Worm (Caenorhabditis elegans) whole organism, L4 larva: ENCODE measurements around the gene asp-17.

Experiments used
- Y75B8A.6 ChIP-seq: fragments of 200-800 bp; sonication (Bioruptor generic); IDR thresholded peaks from 2 replicates; pipeline ENCODE4 v1.3.6; 2022; ENCODE audit warnings: missing genetic modification reagents, missing genetic modification characterization, missing compliant biosample characterization
- aly-2 ChIP-seq: sonication (generic microtip); optimal IDR thresholded peaks from 2 replicates; lab custom pipeline; 2018; ENCODE audit warnings: missing biosample characterization, missing genetic modification characterization
- fkh-10 ChIP-seq: fragments of 150-350 bp; optimal IDR thresholded peaks from 2 replicates; lab custom pipeline; 2014; ENCODE audit warnings: missing biosample characterization, missing genetic modification reagents, missing genetic modification characterization
- fos-1 ChIP-seq: fragments of 150-350 bp; optimal IDR thresholded peaks from 2 replicates; lab custom pipeline; 2014; ENCODE audit warnings: missing biosample characterization, missing genetic modification characterization
- lin-13 ChIP-seq: fragments of 150-350 bp; optimal IDR thresholded peaks from 2 replicates; lab custom pipeline; 2014; ENCODE audit warnings: missing biosample characterization, missing genetic modification reagents, missing genetic modification characterization
- lsy-2 ChIP-seq, 2 experiments: fragments of 150-350 bp in 1 of 2; sonication (generic microtip) in 1 of 2; optimal IDR thresholded peaks; 2 replicates each; lab custom pipeline; 2014 to 2017; ENCODE audit warnings: missing biosample characterization in 2 of 2, missing genetic modification characterization in 2 of 2
- nhr-102 ChIP-seq: sonication (generic microtip); optimal IDR thresholded peaks from 2 replicates; lab custom pipeline; 2016; ENCODE audit warnings: mild to moderate bottlenecking, missing genetic modification characterization, moderate library complexity, missing compliant biosample characterization
- nhr-11 ChIP-seq: fragments of 150-350 bp; optimal IDR thresholded peaks from 2 replicates; lab custom pipeline; 2014; ENCODE audit warnings: missing biosample characterization, missing genetic modification characterization
- nhr-42 ChIP-seq: fragments of 200-800 bp; sonication (Bioruptor generic); IDR thresholded peaks from 2 replicates; pipeline ENCODE4 v1.3.6; 2022; ENCODE audit warnings: missing genetic modification characterization, missing compliant biosample characterization
- saeg-2 ChIP-seq: fragments of 200-800 bp; sonication (Bioruptor generic); IDR thresholded peaks from 2 replicates; pipeline ENCODE4 v1.3.6; 2022; ENCODE audit warnings: missing genetic modification reagents, missing genetic modification characterization, missing compliant biosample characterization
- skn-1 ChIP-seq: fragments of 150-350 bp; optimal IDR thresholded peaks from 2 replicates; lab custom pipeline; 2014; ENCODE audit warnings: missing biosample characterization, missing genetic modification characterization
- snpc-4 ChIP-seq: fragments of 150-350 bp; optimal IDR thresholded peaks from 2 replicates; lab custom pipeline; 2014; ENCODE audit warnings: missing biosample characterization, missing genetic modification characterization
- unc-62 ChIP-seq, 3 experiments: fragments of 150-350 bp in 1 of 3; sonication (generic microtip); optimal IDR thresholded peaks in 2 of 3; peaks in 1 of 3; 1 replicate in 1 of 3; 2 replicates in 2 of 3; lab custom pipeline; 2014 to 2017; ENCODE audit warnings: missing biosample characterization in 3 of 3, missing genetic modification characterization in 3 of 3, missing genetic modification reagents in 3 of 3, missing genotype in 1 of 3
- zfp-2 ChIP-seq: sonication (generic microtip); optimal IDR thresholded peaks from 2 replicates; lab custom pipeline; 2016; ENCODE audit warnings: mild to moderate bottlenecking, missing genetic modification characterization, missing compliant biosample characterization

ce11 chrV:19044753-19045152, 7.6 kb upstream of the asp-17 start, which contains the start of gene asp-15:
- TF ChIP-seq nhr-102 (tag; lab: Kevin White, UChicago) (no peak), lsy-2 (tag; optimal IDR thresholded peaks at IDR 0.05; lab: Kevin White, UChicago) (no peak), saeg-2 (GFP tag; lab: Robert Waterston, UW) (no peak), fos-1 (tag; lab: Kevin White, UChicago) (no peak), zfp-2 (no peak), skn-1 (tag; lab: Kevin White, UChicago) (no peak), nhr-11 (no peak), aly-2 (tag; lab: Kevin White, UChicago) (no peak), snpc-4 (no peak), Y75B8A.6 (GFP tag; lab: Robert Waterston, UW) (no peak), unc-62 (GFP tag; optimal IDR thresholded peaks at IDR 0.05 in 1 of 2; lab: Kevin White, UChicago) (no peak), unc-62 (tag; optimal IDR thresholded peaks at IDR 0.05; lab: Kevin White, UChicago) (no peak), nhr-42 (GFP tag; lab: Robert Waterston, UW) (no peak), fkh-10 (GFP tag; lab: Kevin White, UChicago) (no peak), lin-13 (GFP tag; lab: Kevin White, UChicago) (no peak)
